Worm (Caenorhabditis elegans) whole organism, L1 larva: ENCODE measurements around the gene clec-215.

Source experiments
- C04F5.9 ChIP-seq: sonication (generic microtip); optimal IDR thresholded peaks from 2 replicates; lab custom pipeline; 2016; ENCODE audit warnings: missing genetic modification characterization, missing compliant biosample characterization
- C16A3.4 ChIP-seq: fragments of 150-350 bp; optimal IDR thresholded peaks from 2 replicates; lab custom pipeline; 2014; ENCODE audit warnings: missing biosample characterization, missing genetic modification characterization
- C34B4.2 ChIP-seq: sonication (generic microtip); optimal IDR thresholded peaks from 2 replicates; lab custom pipeline; 2017; ENCODE audit warnings: mild to moderate bottlenecking, missing genetic modification characterization, missing compliant biosample characterization
- Y116A8C.19 ChIP-seq: sonication (generic microtip); optimal IDR thresholded peaks from 2 replicates; lab custom pipeline; 2016; ENCODE audit warnings: missing compliant biosample characterization, missing genetic modification characterization, borderline replicate concordance
- aha-1 ChIP-seq: fragments of 150-350 bp; optimal IDR thresholded peaks from 2 replicates; lab custom pipeline; 2014; ENCODE audit warnings: missing biosample characterization, missing genetic modification characterization
- aly-2 ChIP-seq: fragments of 150-350 bp; optimal IDR thresholded peaks from 2 replicates; lab custom pipeline; 2014; ENCODE audit warnings: missing biosample characterization, missing genetic modification characterization
- ama-1 ChIP-seq: fragments of 150-350 bp; optimal IDR thresholded peaks from 2 replicates; lab custom pipeline; 2014
- ceh-63 ChIP-seq: fragments of 200-800 bp; sonication (Bioruptor generic); optimal IDR thresholded peaks from 2 replicates; lab custom pipeline; 2018; ENCODE audit warnings: mild to moderate bottlenecking, missing genetic modification characterization, missing compliant biosample characterization
- ceh-82 ChIP-seq, 3 experiments: fragments of 150-350 bp in 1 of 3; sonication (generic microtip) in 2 of 3; optimal IDR thresholded peaks; 2 replicates each; lab custom pipeline; 2014 to 2017; ENCODE audit warnings: missing biosample characterization in 3 of 3, missing genetic modification characterization in 3 of 3
- ceh-90 ChIP-seq: sonication (generic microtip); optimal IDR thresholded peaks from 2 replicates; lab custom pipeline; 2016; ENCODE audit warnings: missing genetic modification characterization, missing compliant biosample characterization
- ces-1 ChIP-seq: fragments of 150-350 bp; optimal IDR thresholded peaks from 2 replicates; lab custom pipeline; 2014; ENCODE audit warnings: missing biosample characterization, missing genetic modification reagents, missing genetic modification characterization
- dpl-1 ChIP-seq, 3 experiments: fragments of 150-350 bp in 2 of 3; sonication (generic microtip) in 1 of 3; optimal IDR thresholded peaks; 2 replicates each; lab custom pipeline; 2014 to 2017; ENCODE audit warnings: missing biosample characterization in 3 of 3, missing genetic modification characterization in 3 of 3, missing genetic modification reagents in 3 of 3
- efl-1 ChIP-seq, 4 experiments: fragments of 150-350 bp; optimal IDR thresholded peaks in 3 of 4; peaks in 1 of 4; 1 replicate in 1 of 4; 2 replicates in 3 of 4; lab custom pipeline; 2014; ENCODE audit warnings: missing biosample characterization in 2 of 4, missing genetic modification characterization in 2 of 4, missing genetic modification reagents in 2 of 4
- elt-2 ChIP-seq: sonication (generic microtip); optimal IDR thresholded peaks from 2 replicates; lab custom pipeline; 2016; ENCODE audit warnings: missing genetic modification characterization, mild to moderate bottlenecking, inconsistent platforms, missing compliant biosample characterization, missing genetic modification reagents
- fos-1 ChIP-seq: fragments of 150-350 bp; optimal IDR thresholded peaks from 2 replicates; lab custom pipeline; 2014; ENCODE audit warnings: missing biosample characterization, missing genetic modification characterization
- grh-1 ChIP-seq: fragments of 200-800 bp; sonication (Bioruptor generic); IDR thresholded peaks from 2 replicates; pipeline ENCODE4 v1.3.6; 2022; ENCODE audit warnings: missing genetic modification reagents, missing genetic modification characterization, missing compliant biosample characterization
- hlh-4 ChIP-seq: sonication (generic microtip); optimal IDR thresholded peaks from 2 replicates; lab custom pipeline; 2016; ENCODE audit warnings: mild to moderate bottlenecking, missing genetic modification characterization, missing compliant biosample characterization
- lin-35 ChIP-seq, 2 experiments: fragments of 150-350 bp; optimal IDR thresholded peaks; 2 replicates each; lab custom pipeline; 2014; ENCODE audit warnings: missing biosample characterization in 2 of 2, missing genetic modification characterization in 2 of 2, missing genetic modification reagents in 2 of 2
- lin-39 ChIP-seq: fragments of 150-350 bp; optimal IDR thresholded peaks from 2 replicates; lab custom pipeline; 2014; ENCODE audit warnings: missing biosample characterization, missing genetic modification reagents, missing genetic modification characterization
- mab-9 ChIP-seq: fragments of 200-800 bp; sonication (Bioruptor generic); IDR thresholded peaks from 2 replicates; pipeline ENCODE4 v1.3.6; 2022; ENCODE audit warnings: missing genetic modification reagents, missing genetic modification characterization, missing compliant biosample characterization
- nhr-19 ChIP-seq: fragments of 200-800 bp; sonication (Bioruptor generic); conservative IDR thresholded peaks from 2 replicates; pipeline ENCODE4 v1.3.6; 2022; ENCODE audit warnings: missing genetic modification characterization, missing compliant biosample characterization
- nhr-28 ChIP-seq: fragments of 150-350 bp; optimal IDR thresholded peaks from 2 replicates; lab custom pipeline; 2014; ENCODE audit warnings: missing biosample characterization, missing genetic modification characterization
- nhr-47 ChIP-seq: sonication (generic microtip); optimal IDR thresholded peaks from 2 replicates; lab custom pipeline; 2016; ENCODE audit warnings: mild to moderate bottlenecking, missing genetic modification characterization, moderate library complexity, missing compliant biosample characterization
- nhr-71 ChIP-seq: sonication (generic microtip); optimal IDR thresholded peaks from 2 replicates; lab custom pipeline; 2016; ENCODE audit warnings: mild to moderate bottlenecking, missing genetic modification characterization, moderate library complexity, missing compliant biosample characterization
- nhr-77 ChIP-seq: fragments of 150-350 bp; optimal IDR thresholded peaks from 2 replicates; lab custom pipeline; 2014; ENCODE audit warnings: missing biosample characterization, missing genetic modification characterization
- nhr-85 ChIP-seq: sonication (generic microtip); peaks from one replicate; lab custom pipeline; 2016; ENCODE audit warnings: missing genetic modification characterization, inconsistent platforms, missing compliant biosample characterization
- pax-3 ChIP-seq: fragments of 200-800 bp; sonication (Bioruptor generic); optimal IDR thresholded peaks from 2 replicates; lab custom pipeline; 2018; ENCODE audit warnings: mild to moderate bottlenecking, missing genetic modification characterization, moderate library complexity, missing compliant biosample characterization
- pqm-1 ChIP-seq: sonication (generic microtip); optimal IDR thresholded peaks from 3 replicates; lab custom pipeline; 2017; ENCODE audit warnings: missing biosample characterization, missing genetic modification characterization
- skn-1 ChIP-seq: fragments of 150-350 bp; optimal IDR thresholded peaks from 2 replicates; lab custom pipeline; 2014; ENCODE audit warnings: missing biosample characterization, missing genetic modification characterization
- sox-4 ChIP-seq: sonication (generic microtip); optimal IDR thresholded peaks from 2 replicates; lab custom pipeline; 2016; ENCODE audit warnings: missing genetic modification characterization, missing compliant biosample characterization
- sptf-1 ChIP-seq: fragments of 150-350 bp; optimal IDR thresholded peaks from 2 replicates; lab custom pipeline; 2014; ENCODE audit warnings: missing biosample characterization, missing genetic modification characterization
- sup-37 ChIP-seq: fragments of 200-800 bp; sonication (Bioruptor generic); optimal IDR thresholded peaks from 2 replicates; lab custom pipeline; 2018; ENCODE audit warnings: mild to moderate bottlenecking, missing genetic modification characterization, missing compliant biosample characterization
- swsn-7 ChIP-seq: sonication (generic microtip); optimal IDR thresholded peaks from 2 replicates; lab custom pipeline; 2016; ENCODE audit warnings: missing genetic modification characterization, missing compliant biosample characterization
- tbx-2 ChIP-seq: sonication (generic microtip); optimal IDR thresholded peaks from 2 replicates; lab custom pipeline; 2016; ENCODE audit warnings: missing genetic modification characterization, missing compliant biosample characterization
- unc-98 ChIP-seq: fragments of 200-800 bp; sonication (Bioruptor generic); IDR thresholded peaks from 2 replicates; pipeline ENCODE4 v1.3.6; 2022; ENCODE audit warnings: missing genetic modification characterization, missing compliant biosample characterization
- zip-4 ChIP-seq: fragments of 200-800 bp; sonication (Bioruptor generic); optimal IDR thresholded peaks from 2 replicates; lab custom pipeline; 2018; ENCODE audit warnings: mild to moderate bottlenecking, missing genetic modification characterization, moderate library complexity, missing compliant biosample characterization
- ztf-4 ChIP-seq: fragments of 150-350 bp; optimal IDR thresholded peaks from 2 replicates; lab custom pipeline; 2014; ENCODE audit warnings: missing biosample characterization, missing genetic modification characterization

The clec-215 gene

ce11 chrV:7598269-7598668 is 13.9 kb upstream of the clec-215 start, which contains the start of gene C50E3.7:
TSS of gene C50E3.7 (minus strand) at chrV:7598369.
- no peak for TF ChIP-seq ztf-4 (tag; lab: Kevin White, UChicago)
- TF ChIP-seq aha-1, result no peak
- no peak for TF ChIP-seq ces-1 (GFP tag; lab: Kevin White, UChicago)
- TF ChIP-seq pax-3 (tag; lab: Kevin White, UChicago), result no peak
- TF ChIP-seq pqm-1 (tag; lab: Kevin White, UChicago), result no peak
- TF ChIP-seq lin-39 (tag; lab: Kevin White, UChicago), result no peak
- TF ChIP-seq nhr-85, result no peak
- TF ChIP-seq skn-1 (tag; lab: Kevin White, UChicago), result no peak
- TF ChIP-seq nhr-47 (tag; lab: Kevin White, UChicago), result no peak

- TF ChIP-seq aly-2 (tag; lab: Kevin White, UChicago), result no peak
- TF ChIP-seq nhr-47 (tag; lab: Kevin White, UChicago), result no peak
- TF ChIP-seq nhr-19 (GFP tag; lab: Robert Waterston, UW), result no peak
- TF ChIP-seq C04F5.9 (tag; lab: Kevin White, UChicago), result no peak
- TF ChIP-seq sptf-1 (tag; lab: Kevin White, UChicago), result no peak
- TF ChIP-seq zip-4, result no peak
- TF ChIP-seq grh-1 (GFP tag; lab: Robert Waterston, UW), result no peak
- no peak for TF ChIP-seq ceh-82 (tag; optimal IDR thresholded peaks at IDR 0.05; lab: Kevin White, UChicago)
- TF ChIP-seq ces-1 (GFP tag; lab: Kevin White, UChicago), result no peak
These were observed 12.0 kb upstream of the clec-215 start, which contains the start of gene C50E3.9 for ce11 chrV:7600149-7600548. TSS of gene C50E3.9 (minus strand) at chrV:7600249.

DNA sequence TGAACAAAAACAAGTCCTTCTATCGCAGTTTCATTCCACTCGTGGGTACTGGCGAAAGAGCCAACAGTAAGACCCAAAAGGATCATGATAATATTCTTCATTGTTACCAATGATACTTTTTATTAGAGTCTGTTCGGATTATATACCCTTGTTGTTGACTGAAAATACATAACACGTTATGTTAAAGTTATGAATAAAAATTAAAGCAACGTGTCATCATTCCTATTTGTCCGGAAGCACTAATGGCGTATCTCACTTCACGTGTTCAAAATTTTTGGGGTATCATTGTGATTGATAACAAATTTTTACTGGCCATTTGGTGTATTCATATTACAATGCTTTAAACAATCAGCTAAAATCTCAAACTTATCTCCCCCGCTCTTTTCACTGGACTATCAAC is 10.7 kb upstream of the clec-215 start, which contains the start of gene scl-26:
TSS of gene scl-26 (minus strand) at position 101 of the 400 bp plus-strand sequence.
- TF ChIP-seq ceh-90 (tag; lab: Kevin White, UChicago) (no peak), ceh-63 (GFP tag; lab: Kevin White, UChicago) (no peak), mab-9 (GFP tag; lab: Robert Waterston, UW) (no peak)

DNA sequence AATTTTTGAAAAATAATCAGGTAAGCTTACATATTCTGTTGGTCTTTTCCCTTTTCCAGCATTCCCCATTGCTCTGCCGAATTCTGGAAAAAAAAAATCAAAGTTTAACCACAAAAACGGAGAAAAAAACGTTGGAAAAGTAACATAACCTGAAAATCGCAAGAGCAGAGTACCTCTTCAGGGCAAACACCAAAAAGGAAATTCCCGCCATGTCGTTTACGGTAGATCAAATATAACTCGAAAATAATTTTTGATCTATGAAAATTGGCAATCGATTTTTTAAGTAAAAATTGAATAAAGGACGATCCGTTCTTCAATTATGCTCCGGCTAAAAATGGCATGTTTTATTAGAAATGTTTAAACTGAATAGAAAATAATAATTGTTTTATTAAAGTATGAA is 8.7 kb upstream of the clec-215 start, which contains the start of gene C50E3.11:
TSS of gene C50E3.11 (minus strand) at position 83 of the 400 bp plus-strand sequence.
- no peak for TF ChIP-seq C34B4.2
- TF ChIP-seq nhr-28, result no peak
- no peak for TF ChIP-seq sup-37 (GFP tag; lab: Kevin White, UChicago)
- TF ChIP-seq lin-35 (GFP tag; optimal IDR thresholded peaks at IDR 0.05; lab: Kevin White, UChicago), result no peak
- no peak for TF ChIP-seq swsn-7
- no peak for TF ChIP-seq unc-98 (GFP tag; lab: Robert Waterston, UW)
- TF ChIP-seq nhr-77 (tag; lab: Kevin White, UChicago), result no peak
- no peak for TF ChIP-seq C04F5.9 (tag; lab: Kevin White, UChicago)
- TF ChIP-seq ama-1, result no peak
- TF ChIP-seq skn-1 (tag; lab: Kevin White, UChicago), result no peak
- TF ChIP-seq pax-3 (tag; lab: Kevin White, UChicago), result no peak
- TF ChIP-seq C16A3.4, result no peak
- TF ChIP-seq dpl-1 (GFP tag; optimal IDR thresholded peaks at IDR 0.05; lab: Kevin White, UChicago), result no peak
- no peak for TF ChIP-seq mab-9 (GFP tag; lab: Robert Waterston, UW)
- TF ChIP-seq elt-2 (tag; lab: Kevin White, UChicago), result no peak
- no peak for TF ChIP-seq lin-39 (tag; lab: Kevin White, UChicago)
- no peak for TF ChIP-seq fos-1
- no peak for TF ChIP-seq tbx-2 (tag; lab: Kevin White, UChicago)
- no peak for TF ChIP-seq hlh-4 (tag; lab: Kevin White, UChicago)
- TF ChIP-seq, all 84 proteins: peak for 0

ce11 chrV:7604858-7605257 is 7.3 kb upstream of the clec-215 start, which contains the start of gene clec-213:
TSS of gene clec-213 (plus strand) at chrV:7605158.
- TF ChIP-seq efl-1 (optimal IDR thresholded peaks at IDR 0.05; lab: Kevin White, UChicago), result no peak
- TF ChIP-seq efl-1 (GFP tag; optimal IDR thresholded peaks at IDR 0.05 in 1 of 2; lab: Kevin White, UChicago), result no peak
- no peak for TF ChIP-seq Y116A8C.19 (tag; lab: Kevin White, UChicago)
- no peak for TF ChIP-seq ceh-90 (tag; lab: Kevin White, UChicago)
- TF ChIP-seq nhr-71 (tag; lab: Kevin White, UChicago), result no peak
- no peak for TF ChIP-seq sox-4 (tag; lab: Kevin White, UChicago)
